Fruit fly (Drosophila melanogaster): Measurements from ENCODE around the gene Takl1.

Takl1 gene

dm6 chr3R:20754991-20755390 is 17.4 kb downstream of the Takl1 start:
- TF ChIP-seq CG12768 (GFP tag; optimal IDR thresholded peaks at IDR 0.05), result no peak
- no peak for TF ChIP-seq Crg-1 (GFP tag; optimal IDR thresholded peaks at IDR 0.05)
- TF ChIP-seq cic (GFP tag; optimal IDR thresholded peaks at IDR 0.05), result no peak
- TF ChIP-seq CG7101 (tag; optimal IDR thresholded peaks at IDR 0.05), result no peak
- TF ChIP-seq CG7045 (GFP tag; optimal IDR thresholded peaks at IDR 0.05), result no peak
- no peak for TF ChIP-seq CG14711 (tag; optimal IDR thresholded peaks at IDR 0.05)
- TF ChIP-seq CG1620 (GFP tag; optimal IDR thresholded peaks at IDR 0.05), result no peak
- no peak for TF ChIP-seq toe (GFP tag; optimal IDR thresholded peaks at IDR 0.05)
- no peak for TF ChIP-seq ovo (GFP tag; optimal IDR thresholded peaks at IDR 0.05)
- TF ChIP-seq bab1 (GFP tag; optimal IDR thresholded peaks at IDR 0.05), result no peak
- TF ChIP-seq Clk (GFP tag; optimal IDR thresholded peaks at IDR 0.05), result no peak
- TF ChIP-seq CG11617 (GFP tag; optimal IDR thresholded peaks at IDR 0.05), result no peak
- TF ChIP-seq CG33017 (tag; optimal IDR thresholded peaks at IDR 0.05), result no peak
- TF ChIP-seq kay (GFP tag; ENCODE audit: borderline replicate concordance), result no peak
- no peak for TF ChIP-seq Hr96 (GFP tag; optimal IDR thresholded peaks at IDR 0.05)
- TF ChIP-seq pad (GFP tag; optimal IDR thresholded peaks at IDR 0.05), result no peak

- no peak for TF ChIP-seq Mnt (GFP tag; optimal IDR thresholded peaks at IDR 0.05)
- TF ChIP-seq CG14711 (tag; optimal IDR thresholded peaks at IDR 0.05), result no peak
- TF ChIP-seq tj (GFP tag; optimal IDR thresholded peaks at IDR 0.05), result no peak
- no peak for TF ChIP-seq CG11617 (GFP tag; optimal IDR thresholded peaks at IDR 0.05)
- TF ChIP-seq CG7101 (tag; optimal IDR thresholded peaks at IDR 0.05), result no peak
- no peak for TF ChIP-seq cic (GFP tag; optimal IDR thresholded peaks at IDR 0.05)
- no peak for TF ChIP-seq ovo (GFP tag; optimal IDR thresholded peaks at IDR 0.05)
- TF ChIP-seq Hr96 (GFP tag; optimal IDR thresholded peaks at IDR 0.05), result no peak
- TF ChIP-seq CG1620 (GFP tag; optimal IDR thresholded peaks at IDR 0.05), result no peak
- TF ChIP-seq kay (GFP tag; ENCODE audit: borderline replicate concordance), result no peak
Measured at dm6 chr3R:20749536-20749935, 22.9 kb downstream of the Takl1 start.

DNA sequence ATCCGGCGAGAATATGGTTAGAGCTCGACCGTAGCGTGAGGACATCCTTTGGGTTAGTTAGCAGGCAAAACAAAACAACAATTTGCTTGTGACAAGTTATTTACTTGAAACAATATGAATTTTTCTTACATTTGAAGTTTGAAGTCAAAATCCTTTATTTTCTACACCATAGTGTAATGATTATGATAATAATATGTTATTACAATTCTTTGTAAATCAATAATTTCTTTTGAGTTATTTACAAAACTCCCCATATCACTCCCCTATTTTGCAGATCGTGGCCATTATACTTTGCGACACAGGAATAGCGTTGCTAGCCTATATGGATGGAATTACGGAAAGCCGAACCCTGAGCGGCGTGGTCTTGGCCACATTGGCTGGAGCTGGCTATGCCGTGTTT is 23.4 kb downstream of the Takl1 start, which contains the start of gene Prosalpha4T1:
TSS of gene Prosalpha4T1 (minus strand) at position 101 of the 400 bp plus-strand sequence.
- TF ChIP-seq tj (GFP tag; optimal IDR thresholded peaks at IDR 0.05) (no peak), Crg-1 (GFP tag; optimal IDR thresholded peaks at IDR 0.05) (no peak), Hr96 (GFP tag; optimal IDR thresholded peaks at IDR 0.05) (no peak), bab1 (GFP tag; optimal IDR thresholded peaks at IDR 0.05) (no peak), pad (GFP tag; optimal IDR thresholded peaks at IDR 0.05) (no peak), Clk (GFP tag; optimal IDR thresholded peaks at IDR 0.05) (no peak), toe (GFP tag; optimal IDR thresholded peaks at IDR 0.05) (no peak), cnc (optimal IDR thresholded peaks at IDR 0.05) (no peak)

dm6 chr3R:20745238-20745637 is 27.2 kb downstream of the Takl1 start, which contains the start of gene CG31200:
CG31200 (minus strand) TSS chr3R:20745338.
- TF ChIP-seq cnc (optimal IDR thresholded peaks at IDR 0.05), result no peak
- peak; percentile 21 for TF ChIP-seq kay (GFP tag; ENCODE audit: borderline replicate concordance)

DNA sequence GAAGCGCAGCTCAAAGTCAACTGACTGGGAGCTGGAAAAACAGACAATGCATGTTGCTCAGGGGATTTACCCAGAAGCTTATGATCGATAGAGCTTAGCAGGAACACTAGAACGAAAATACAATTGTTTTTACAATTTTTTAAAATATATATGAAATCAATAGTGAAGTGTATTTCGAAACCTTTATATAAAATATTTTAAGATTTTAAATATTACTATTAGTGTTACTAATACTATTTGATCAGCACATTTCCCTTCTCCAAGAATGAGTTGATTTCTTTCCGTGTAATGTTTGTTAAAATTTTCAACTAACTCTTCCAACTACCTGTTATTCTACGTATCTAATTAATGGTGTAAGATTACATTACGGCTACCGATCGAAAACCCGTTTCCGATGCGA is 28.6 kb downstream of the Takl1 start, which contains the start of gene CG31199:
TSS of gene CG31199 (minus strand) at position 101 of the 400 bp plus-strand sequence.
- TF ChIP-seq CG33017 (tag; optimal IDR thresholded peaks at IDR 0.05) (peak; percentile 29), CG7045 (GFP tag; optimal IDR thresholded peaks at IDR 0.05) (peak; percentile 10), bab1 (GFP tag; optimal IDR thresholded peaks at IDR 0.05) (no peak)

DNA sequence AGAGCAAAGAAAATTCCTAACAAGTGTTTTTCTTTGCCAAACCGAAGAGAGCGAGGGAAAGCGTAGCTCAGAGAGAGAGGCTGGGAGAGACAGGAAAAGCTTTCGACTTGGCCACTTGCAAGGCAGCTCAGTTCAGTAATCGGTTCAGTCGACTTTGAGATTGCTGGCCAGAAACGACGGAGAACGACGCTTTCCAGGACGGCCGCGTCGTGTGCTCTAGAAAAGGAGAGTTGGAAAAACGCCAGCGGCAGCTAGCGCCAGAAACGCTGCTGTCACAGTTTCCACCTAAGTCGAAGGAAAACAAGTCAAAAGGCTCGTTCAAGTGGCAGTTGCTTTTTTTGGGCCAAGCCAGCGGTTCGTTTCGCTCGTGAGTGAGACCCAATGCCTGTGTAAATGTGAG is 32.4 kb downstream of the Takl1 start, which contains the start of gene CG42322:
TSS of gene CG42322 (plus strand) at position 138 of the 400 bp plus-strand sequence.
- TF ChIP-seq cic (GFP tag; optimal IDR thresholded peaks at IDR 0.05) (no peak), CG12768 (GFP tag; optimal IDR thresholded peaks at IDR 0.05) (no peak), pad (GFP tag; optimal IDR thresholded peaks at IDR 0.05) (no peak), tj (GFP tag; optimal IDR thresholded peaks at IDR 0.05) (no peak), kay (GFP tag; ENCODE audit: borderline replicate concordance) (no peak), CG5204 (GFP tag; optimal IDR thresholded peaks at IDR 0.05) (no peak), ovo (GFP tag; optimal IDR thresholded peaks at IDR 0.05) (no peak), CG33017 (tag; optimal IDR thresholded peaks at IDR 0.05) (no peak), CG1620 (GFP tag; optimal IDR thresholded peaks at IDR 0.05) (no peak), bab1 (GFP tag; optimal IDR thresholded peaks at IDR 0.05) (no peak)

- no peak for TF ChIP-seq cic (GFP tag; optimal IDR thresholded peaks at IDR 0.05)
- TF ChIP-seq ovo (GFP tag; optimal IDR thresholded peaks at IDR 0.05), result no peak
- no peak for TF ChIP-seq CG33017 (tag; optimal IDR thresholded peaks at IDR 0.05)
- no peak for TF ChIP-seq pad (GFP tag; optimal IDR thresholded peaks at IDR 0.05)
- no peak for TF ChIP-seq cnc (optimal IDR thresholded peaks at IDR 0.05)
- TF ChIP-seq CG14711 (tag; optimal IDR thresholded peaks at IDR 0.05), result no peak
- TF ChIP-seq CG1620 (GFP tag; optimal IDR thresholded peaks at IDR 0.05), result no peak
- TF ChIP-seq CG11617 (GFP tag; optimal IDR thresholded peaks at IDR 0.05), result no peak
Measured at dm6 chr3R:20739000-20739399, 33.4 kb downstream of the Takl1 start, which contains the start of gene CG17267. CG17267 (minus strand) TSS chr3R:20739100.

DNA sequence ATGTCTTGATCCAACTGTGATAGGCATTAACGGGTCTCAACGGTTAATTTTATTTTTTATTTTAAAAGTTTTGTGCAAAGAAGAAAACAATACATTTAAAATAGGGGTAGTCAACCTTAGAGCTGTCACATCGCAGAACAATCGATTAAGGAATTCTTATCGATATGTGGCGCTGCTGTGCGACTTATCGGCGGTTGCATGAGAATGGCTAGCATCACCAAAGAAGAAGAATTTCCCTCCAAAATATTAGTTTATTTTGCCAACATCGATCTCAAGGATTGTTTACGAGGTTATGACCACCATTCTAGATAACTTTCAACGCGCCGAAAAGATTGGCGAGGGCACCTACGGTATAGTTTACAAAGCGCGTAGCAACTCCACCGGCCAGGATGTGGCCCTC is 37.0 kb downstream of the Takl1 start, which contains the start of gene Cdk2:
TSS of gene Cdk2 (plus strand) at position 219 of the 400 bp plus-strand sequence.
- TF ChIP-seq Hr96 (GFP tag; optimal IDR thresholded peaks at IDR 0.05) (no peak), bab1 (GFP tag; optimal IDR thresholded peaks at IDR 0.05) (peak; percentile 34)

All from whole organism, adult.